Worm (Caenorhabditis elegans): ENCODE measurements around the gene ZC373.3.
A peak's percentile ranks its signal among the peaks of the same experiment; 100 is the strongest.

Gene ZC373.3

ce11 chrX:10084050-10084672 lies 23.8 kb downstream of the ZC373.3 start, which contains the start of gene W07E11.1 (continued):
- TF ChIP-seq mxl-3 (GFP tag; optimal IDR thresholded peaks at IDR 0.05), result peak; percentile 77
- TF ChIP-seq lin-39 (tag; optimal IDR thresholded peaks at IDR 0.05), result no peak
- no peak for TF ChIP-seq daf-19 (GFP tag; conservative IDR thresholded peaks at IDR 0.05)
- TF ChIP-seq Y105C5A.15 (GFP tag; IDR thresholded peaks at IDR 0.05), result no peak
- TF ChIP-seq mdl-1 (tag; optimal IDR thresholded peaks at IDR 0.05), result peak in 1 of 2 experiments; percentile 20
- TF ChIP-seq spr-3 (GFP tag; optimal IDR thresholded peaks at IDR 0.05), result no peak
- TF ChIP-seq arid-1 (GFP tag; conservative IDR thresholded peaks at IDR 0.05), result no peak
- TF ChIP-seq sdz-12 (GFP tag; optimal IDR thresholded peaks at IDR 0.05), result no peak
- no peak for TF ChIP-seq nhr-25 (tag; optimal IDR thresholded peaks at IDR 0.05; ENCODE audit: borderline replicate concordance, insufficient read depth)
- no peak for TF ChIP-seq ztf-11 (tag; optimal IDR thresholded peaks at IDR 0.05)
- peak; percentile 84 for TF ChIP-seq php-3 (GFP tag; IDR thresholded peaks at IDR 0.05)
- TF ChIP-seq madf-9 (GFP tag; conservative IDR thresholded peaks at IDR 0.05), result no peak
- peak in 1 of 2 experiments; percentile 19 for TF ChIP-seq lsy-2 (tag; optimal IDR thresholded peaks at IDR 0.05)
- no peak for TF ChIP-seq aly-2 (tag; optimal IDR thresholded peaks at IDR 0.05)
- no peak for TF ChIP-seq dmd-9 (GFP tag; IDR thresholded peaks at IDR 0.05)
- no peak for TF ChIP-seq nhr-6 (tag; optimal IDR thresholded peaks at IDR 0.05)
- TF ChIP-seq F49E8.2 (tag; optimal IDR thresholded peaks at IDR 0.05; ENCODE audit: borderline replicate concordance), result no peak
- TF ChIP-seq mxl-2 (GFP tag; conservative IDR thresholded peaks at IDR 0.05), result peak; percentile 69; the same call in 1 of the 2 replicates
- TF ChIP-seq zfp-3 (GFP tag; conservative IDR thresholded peaks at IDR 0.05), result no peak
- TF ChIP-seq madf-5 (GFP tag; IDR thresholded peaks at IDR 0.05), result no peak
- no peak for TF ChIP-seq vab-7 (GFP tag; IDR thresholded peaks at IDR 0.05)
- no peak for TF ChIP-seq ceh-44 (GFP tag; IDR thresholded peaks at IDR 0.05)
- TF ChIP-seq ceh-28 (tag; optimal IDR thresholded peaks at IDR 0.05), result no peak
- no peak for TF ChIP-seq egl-27 (tag; optimal IDR thresholded peaks at IDR 0.05)
- peak; percentile 51 for TF ChIP-seq nhr-10 (tag; optimal IDR thresholded peaks at IDR 0.05)
- no peak for TF ChIP-seq pha-4 (GFP tag; IDR thresholded peaks at IDR 0.05)
- no peak for TF ChIP-seq pha-4 (tag; optimal IDR thresholded peaks at IDR 0.05)
- TF ChIP-seq ZK546.5 (tag; optimal IDR thresholded peaks at IDR 0.05), result no peak
- no peak for TF ChIP-seq nhr-237 (tag; optimal IDR thresholded peaks at IDR 0.05)
- peak; percentile 58 for TF ChIP-seq cey-2 (tag; optimal IDR thresholded peaks at IDR 0.05; ENCODE audit: borderline replicate concordance, insufficient read depth)
- TF ChIP-seq mes-2 (tag; optimal IDR thresholded peaks at IDR 0.05; ENCODE audit: poor library complexity, severe bottlenecking), result peak; percentile 59
- TF ChIP-seq hmg-1.1 (GFP tag; IDR thresholded peaks at IDR 0.05), result no peak
- no peak for TF ChIP-seq zfp-2 (tag; optimal IDR thresholded peaks at IDR 0.05)
- TF ChIP-seq nhr-77 (tag; optimal IDR thresholded peaks at IDR 0.05), result peak; percentile 59
- TF ChIP-seq nhr-102 (tag; optimal IDR thresholded peaks at IDR 0.05), result peak; percentile 87
- no peak for TF ChIP-seq nhr-41 (GFP tag; IDR thresholded peaks at IDR 0.05)
- TF ChIP-seq rbr-2 (tag; optimal IDR thresholded peaks at IDR 0.05), result no peak
- no peak for TF ChIP-seq tag-97 (GFP tag; IDR thresholded peaks at IDR 0.05)
- TF ChIP-seq lin-29 (GFP tag; IDR thresholded peaks at IDR 0.05), result no peak
- TF ChIP-seq attf-4 (tag; optimal IDR thresholded peaks at IDR 0.05), result no peak
- no peak for TF ChIP-seq snpc-4 (tag; optimal IDR thresholded peaks at IDR 0.05)
- no peak for TF ChIP-seq ZK337.2 (GFP tag; IDR thresholded peaks at IDR 0.05)
- TF ChIP-seq unc-62 (GFP tag; optimal IDR thresholded peaks at IDR 0.05 in 1 of 2), result no peak
- no peak for TF ChIP-seq unc-62 (tag; optimal IDR thresholded peaks at IDR 0.05)
- TF ChIP-seq ceh-32 (tag; optimal IDR thresholded peaks at IDR 0.05; ENCODE audit: poor library complexity), result no peak
- peak; percentile 83 for TF ChIP-seq dve-1 (tag; optimal IDR thresholded peaks at IDR 0.05; ENCODE audit: insufficient read depth)
- no peak for TF ChIP-seq ztf-7 (tag; optimal IDR thresholded peaks at IDR 0.05)
- TF ChIP-seq T26A8.4 (GFP tag; IDR thresholded peaks at IDR 0.05), result peak; percentile 61
- no peak for TF ChIP-seq F37D6.2 (tag; optimal IDR thresholded peaks at IDR 0.05)
- TF ChIP-seq T20F7.1 (GFP tag; optimal IDR thresholded peaks at IDR 0.05), result peak; percentile 48

Measured in whole organism, L4 larva.